Fruit fly (Drosophila melanogaster): Measurements from ENCODE around the gene Naa60.

DNA sequence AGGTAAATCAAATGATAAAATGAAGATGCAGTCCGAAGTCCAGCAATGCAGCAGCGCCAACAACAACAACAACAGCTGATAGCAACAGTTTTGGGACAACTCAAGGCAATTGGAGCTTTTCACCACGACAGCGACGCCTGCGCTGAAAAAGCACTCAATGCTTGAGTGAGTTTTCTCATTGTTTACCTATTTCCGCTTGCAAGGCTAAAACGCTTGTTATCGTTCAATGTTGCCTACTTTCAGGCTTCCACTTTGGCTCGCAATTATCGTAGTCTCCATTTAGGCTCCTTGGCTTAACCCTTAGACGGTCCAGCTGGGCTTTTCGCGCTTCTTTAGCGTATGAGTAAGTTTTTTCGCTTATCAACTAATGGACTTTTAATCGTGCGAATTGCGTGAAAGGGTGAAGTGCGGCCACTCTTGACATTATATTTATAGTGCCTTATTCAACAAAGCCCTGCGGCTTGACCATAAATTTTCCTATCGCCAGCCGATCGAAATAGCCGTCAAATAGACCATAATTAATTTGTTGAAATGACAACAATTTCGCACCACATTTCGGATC lies 35.4 kb downstream of the Naa60 start:
- TF ChIP-seq CG15710 (tag; optimal IDR thresholded peaks at IDR 0.05) (no peak), CG34367 (tag; optimal IDR thresholded peaks at IDR 0.05) (no peak), CG4496 (GFP tag; IDR thresholded peaks at IDR 0.05) (peak; percentile 73; the same call in 2 of the 3 replicates), EcR (GFP tag; optimal IDR thresholded peaks at IDR 0.05) (no peak), CG32121 (GFP tag; IDR thresholded peaks at IDR 0.05) (no peak), D1 (tag; optimal IDR thresholded peaks at IDR 0.05) (no peak), gl (tag; optimal IDR thresholded peaks at IDR 0.05) (no peak), Pif1A (GFP tag; optimal IDR thresholded peaks at IDR 0.05) (no peak)
